Worm (Caenorhabditis elegans) whole organism, early embryonic: ENCODE measurements around the gene ZK637.15.

Experiments
- B0310.2 ChIP-seq: sonication (generic microtip); optimal IDR thresholded peaks from 2 replicates; lab custom pipeline; 2016; ENCODE audit warnings: mild to moderate bottlenecking, missing genetic modification characterization, missing compliant biosample characterization
- F13C5.2 ChIP-seq: sonication (generic microtip); optimal IDR thresholded peaks from 2 replicates; lab custom pipeline; 2017; ENCODE audit warnings: mild to moderate bottlenecking, missing genetic modification characterization, inconsistent platforms, missing compliant biosample characterization
- ama-1 ChIP-seq: fragments of 150-350 bp; optimal IDR thresholded peaks from 2 replicates; lab custom pipeline; 2014
- flt-1 ChIP-seq: fragments of 200-800 bp; sonication (Bioruptor generic); IDR thresholded peaks from 2 replicates; pipeline ENCODE4 v1.3.6; 2022; ENCODE audit warnings: missing genetic modification characterization, missing compliant biosample characterization
- hnd-1 ChIP-seq: sonication (generic microtip); optimal IDR thresholded peaks from 2 replicates; lab custom pipeline; 2016; ENCODE audit warnings: missing genetic modification characterization, missing compliant biosample characterization
- sea-1 ChIP-seq: fragments of 200-800 bp; sonication (Bioruptor generic); conservative IDR thresholded peaks from 2 replicates; pipeline ENCODE4 v1.3.6; 2022; ENCODE audit warnings: missing genetic modification characterization, missing compliant biosample characterization
- tbx-37 ChIP-seq: fragments of 200-800 bp; sonication (Bioruptor generic); conservative IDR thresholded peaks from 2 replicates; pipeline ENCODE4 v1.3.6; 2022; ENCODE audit warnings: missing genetic modification reagents, missing genetic modification characterization, missing compliant biosample characterization

- TF ChIP-seq tbx-37 (GFP tag; lab: Robert Waterston, UW) (no peak), B0310.2 (no peak), sea-1 (GFP tag; lab: Robert Waterston, UW) (no peak), ama-1 (lab: Kevin White, UChicago) (no peak), F13C5.2 (tag; lab: Kevin White, UChicago) (no peak), hnd-1 (tag; lab: Kevin White, UChicago) (no peak), flt-1 (GFP tag; lab: Robert Waterston, UW) (no peak)
These were observed 2.0 kb upstream of the ZK637.15 start, which contains the start of gene cdc-25.3 for ce11 chrIII:8917879-8918381.
